Fruit fly (Drosophila melanogaster): Measurements from ENCODE around the gene Vml.

Vml gene

dm6 chrX:2301613-2302522 lies 26.2 kb downstream of the Vml start (continued):
- TF ChIP-seq inv (GFP tag; IDR thresholded peaks at IDR 0.05; ENCODE audit: partially characterized antibody) (no peak), mirr (GFP tag; optimal IDR thresholded peaks at IDR 0.05) (no peak), tin (GFP tag; optimal IDR thresholded peaks at IDR 0.05) (peak; percentile 70), Ravus (GFP tag; IDR thresholded peaks at IDR 0.05) (peak; percentile 39), z (GFP tag; IDR thresholded peaks at IDR 0.05) (peak; percentile 47; the same call in 1 of the 3 replicates), ems (GFP tag; optimal IDR thresholded peaks at IDR 0.05) (peak; percentile 76), Sin3A (optimal IDR thresholded peaks at IDR 0.05) (no peak), HLHmδ (GFP tag; optimal IDR thresholded peaks at IDR 0.05) (no peak), CG15011 (GFP tag; optimal IDR thresholded peaks at IDR 0.05) (peak; percentile 71), dmrt99B (tag; optimal IDR thresholded peaks at IDR 0.05) (peak; percentile 91), YL-1 (GFP tag; optimal IDR thresholded peaks at IDR 0.05) (peak; percentile 35), CG15269 (tag; optimal IDR thresholded peaks at IDR 0.05) (peak; percentile 89), Atf6 (GFP tag; IDR thresholded peaks at IDR 0.05) (peak; percentile 78), abd-A (tag; optimal IDR thresholded peaks at IDR 0.05) (no peak), toy (GFP tag; IDR thresholded peaks at IDR 0.05) (no peak), vfl (GFP tag; optimal IDR thresholded peaks at IDR 0.05) (peak; percentile 55), D19A (tag; optimal IDR thresholded peaks at IDR 0.05) (peak; percentile 78), oc (tag; optimal IDR thresholded peaks at IDR 0.05) (peak; percentile 76), CG8281 (tag; optimal IDR thresholded peaks at IDR 0.05) (peak; percentile 46), gem (tag; optimal IDR thresholded peaks at IDR 0.05) (peak; percentile 87), lbe (GFP tag; optimal IDR thresholded peaks at IDR 0.05) (no peak), kni (GFP tag; optimal IDR thresholded peaks at IDR 0.05) (peak; percentile 57), CG1832 (GFP tag; optimal IDR thresholded peaks at IDR 0.05) (no peak), CG9437 (GFP tag; optimal IDR thresholded peaks at IDR 0.05) (peak; percentile 79), CG17829 (tag; optimal IDR thresholded peaks at IDR 0.05) (peak; percentile 84), Pdp1 (GFP tag; optimal IDR thresholded peaks at IDR 0.05) (peak; percentile 52 to 81), Kr (GFP tag; optimal IDR thresholded peaks at IDR 0.05) (no peak), Sry-δ (GFP tag; optimal IDR thresholded peaks at IDR 0.05) (peak; percentile 37), CG8089 (GFP tag; optimal IDR thresholded peaks at IDR 0.05) (peak; percentile 82), HmgZ (tag; optimal IDR thresholded peaks at IDR 0.05) (peak; percentile 60), Fer3 (tag; optimal IDR thresholded peaks at IDR 0.05) (peak; percentile 76), repo (GFP tag; optimal IDR thresholded peaks at IDR 0.05) (peak; percentile 85), slou (GFP tag; optimal IDR thresholded peaks at IDR 0.05) (peak; percentile 18), dan (GFP tag; IDR thresholded peaks at IDR 0.05) (peak; percentile 17; the same call in 1 of the 2 replicates), Dbx (GFP tag; IDR thresholded peaks at IDR 0.05) (peak; percentile 77), cad (GFP tag; optimal IDR thresholded peaks at IDR 0.05) (no peak), Ada2b (GFP tag; IDR thresholded peaks at IDR 0.05) (peak; percentile 84), CG17802 (tag; optimal IDR thresholded peaks at IDR 0.05) (peak; percentile 66), CG11560 (tag; IDR thresholded peaks at IDR 0.05) (peak; percentile 66), CG7963 (GFP tag; IDR thresholded peaks at IDR 0.05; ENCODE audit: partially characterized antibody) (no peak), az2 (GFP tag; optimal IDR thresholded peaks at IDR 0.05) (peak; percentile 73), CG11247 (GFP tag; IDR thresholded peaks at IDR 0.05) (peak; percentile 66; the same call in 1 of the 2 replicates), zfh2 (GFP tag; optimal IDR thresholded peaks at IDR 0.05) (peak; percentile 68), CG11085 (GFP tag; IDR thresholded peaks at IDR 0.05) (peak; percentile 53; the same call in 1 of the 2 replicates), Nf-YB (GFP tag; optimal IDR thresholded peaks at IDR 0.05) (peak; percentile 49), Dfd (GFP tag; optimal IDR thresholded peaks at IDR 0.05) (no peak), HLH3B (GFP tag; IDR thresholded peaks at IDR 0.05) (peak; percentile 81), mld (GFP tag; IDR thresholded peaks at IDR 0.05; ENCODE audit: partially characterized antibody) (no peak), kay (GFP tag; optimal IDR thresholded peaks at IDR 0.05) (peak; percentile 59)

All from whole organism, embryonic.